Fruit fly (Drosophila melanogaster) whole organism, embryonic: ENCODE results near the gene AsnRS.
A peak's percentile ranks its signal among the peaks of the same experiment; 100 is the strongest.

ENCODE experiments used
- Antp ChIP-seq: fragments of 200-800 bp; sonication (Bioruptor generic); optimal IDR thresholded peaks from 3 replicates; lab custom pipeline; 2016; ENCODE audit warnings: missing biosample characterization, missing genetic modification characterization
- B-H2 ChIP-seq: fragments of 200-800 bp; sonication (Bioruptor generic); optimal IDR thresholded peaks from 2 replicates; lab custom pipeline; 2018; ENCODE audit warnings: missing biosample characterization, mild to moderate bottlenecking, missing genetic modification characterization
- Blimp-1 ChIP-seq: fragments of 200-800 bp; sonication (Bioruptor generic); optimal IDR thresholded peaks from 3 replicates; lab custom pipeline; 2018; ENCODE audit warnings: missing biosample characterization, missing genetic modification characterization, mild to moderate bottlenecking, moderate library complexity, missing genetic modification reagents
- CG11093 ChIP-seq: fragments of 200-800 bp; sonication (Bioruptor generic); IDR thresholded peaks from 3 replicates; pipeline ENCODE4 v1.3.6; 2022; ENCODE audit warnings: missing biosample characterization, missing genetic modification characterization
- CG12236 ChIP-seq: fragments of 200-800 bp; sonication (Bioruptor generic); optimal IDR thresholded peaks from 2 replicates; lab custom pipeline; 2016; ENCODE audit warnings: missing biosample characterization, missing genetic modification characterization
- CG12391 ChIP-seq: fragments of 200-800 bp; sonication (Bioruptor generic); optimal IDR thresholded peaks from 3 replicates; lab custom pipeline; 2018; ENCODE audit warnings: missing biosample characterization, mild to moderate bottlenecking, missing genetic modification characterization, moderate library complexity
- CG12659 ChIP-seq: fragments of 200-800 bp; sonication (Bioruptor generic); optimal IDR thresholded peaks from 3 replicates; lab custom pipeline; 2017; ENCODE audit warnings: mild to moderate bottlenecking, missing biosample characterization, missing genetic modification reagents, missing genetic modification characterization
- CG15601 ChIP-seq: fragments of 200-800 bp; sonication (Bioruptor generic); optimal IDR thresholded peaks from 3 replicates; lab custom pipeline; 2019; ENCODE audit warnings: missing biosample characterization, mild to moderate bottlenecking, missing genetic modification characterization, moderate library complexity
- CG17361 ChIP-seq: fragments of 200-800 bp; sonication (Bioruptor generic); IDR thresholded peaks from 3 replicates; pipeline ENCODE4 v1.3.6; 2022; ENCODE audit warnings: missing biosample characterization, missing genetic modification characterization
- CG1792 ChIP-seq: fragments of 200-800 bp; sonication (Bioruptor generic); optimal IDR thresholded peaks from 2 replicates; lab custom pipeline; 2016; ENCODE audit warnings: missing biosample characterization, missing genetic modification characterization
- CG18262 ChIP-seq: fragments of 200-800 bp; optimal IDR thresholded peaks from 3 replicates; lab custom pipeline; 2019; ENCODE audit warnings: missing biosample characterization, mild to moderate bottlenecking, missing genetic modification characterization, moderate library complexity
- CG2202 ChIP-seq: fragments of 200-800 bp; sonication (Bioruptor generic); optimal IDR thresholded peaks from 2 replicates; lab custom pipeline; 2018; ENCODE audit warnings: missing biosample characterization, mild to moderate bottlenecking, missing genetic modification characterization
- CG2875 ChIP-seq: fragments of 200-800 bp; sonication (Bioruptor generic); optimal IDR thresholded peaks from 2 replicates; lab custom pipeline; 2017; ENCODE audit warnings: missing biosample characterization, mild to moderate bottlenecking, missing genetic modification characterization, missing genetic modification reagents
- CG31224 ChIP-seq: fragments of 200-800 bp; sonication (Bioruptor generic); IDR thresholded peaks from 2 replicates; pipeline ENCODE4 v1.3.6; 2022; ENCODE audit warnings: missing biosample characterization, missing genetic modification characterization
- CG33557 ChIP-seq: fragments of 200-800 bp; sonication (Bioruptor generic); optimal IDR thresholded peaks from 2 replicates; lab custom pipeline; 2019; ENCODE audit warnings: missing biosample characterization, mild to moderate bottlenecking, missing genetic modification characterization, moderate library complexity
- CG3407 ChIP-seq: fragments of 200-800 bp; sonication (Bioruptor generic); optimal IDR thresholded peaks from 2 replicates; lab custom pipeline; 2018; ENCODE audit warnings: missing biosample characterization, mild to moderate bottlenecking, missing genetic modification characterization
- CG5953 ChIP-seq: fragments of 200-800 bp; sonication (Bioruptor generic); IDR thresholded peaks from 2 replicates; pipeline ENCODE4 v1.3.6; 2022; ENCODE audit warnings: missing biosample characterization, missing genetic modification characterization
- CG7271 ChIP-seq: fragments of 200-800 bp; sonication (Bioruptor generic); optimal IDR thresholded peaks from 2 replicates; lab custom pipeline; 2018; ENCODE audit warnings: missing biosample characterization, mild to moderate bottlenecking, missing genetic modification characterization, moderate library complexity
- CkIIα-i1 ChIP-seq: fragments of 200-800 bp; sonication (Bioruptor generic); IDR thresholded peaks from 2 replicates; pipeline ENCODE4 v1.3.6; 2022; ENCODE audit warnings: missing biosample characterization, missing genetic modification characterization
- D19A ChIP-seq: fragments of 200-800 bp; optimal IDR thresholded peaks from 3 replicates; lab custom pipeline; 2019; ENCODE audit warnings: missing biosample characterization, mild to moderate bottlenecking, missing genetic modification characterization, moderate library complexity
- Dek ChIP-seq: fragments of 200-800 bp; sonication (Bioruptor generic); optimal IDR thresholded peaks from 3 replicates; lab custom pipeline; 2019; ENCODE audit warnings: missing biosample characterization, mild to moderate bottlenecking, missing genetic modification characterization, moderate library complexity
- Fer3 ChIP-seq: fragments of 200-800 bp; sonication (Bioruptor generic); optimal IDR thresholded peaks from 2 replicates; lab custom pipeline; 2018; ENCODE audit warnings: missing biosample characterization, mild to moderate bottlenecking, missing genetic modification characterization, moderate library complexity
- Mrtf ChIP-seq: fragments of 200-800 bp; sonication (Bioruptor generic); IDR thresholded peaks from 3 replicates; pipeline ENCODE4 v1.3.6; 2022; ENCODE audit warnings: missing biosample characterization, missing genetic modification characterization
- Rfx ChIP-seq: fragments of 200-800 bp; sonication (Bioruptor generic); IDR thresholded peaks from 2 replicates; pipeline ENCODE4 v1.3.6; 2022; ENCODE audit warnings: missing biosample characterization, missing genetic modification characterization
- Scr ChIP-seq: fragments of 200-800 bp; sonication (Bioruptor generic); IDR thresholded peaks from 2 replicates; pipeline ENCODE4 v1.3.6; 2022; ENCODE audit warnings: missing biosample characterization, missing genetic modification characterization; ENCODE audit not compliant: partially characterized antibody
- abd-A ChIP-seq: fragments of 200-800 bp; sonication (Bioruptor generic); optimal IDR thresholded peaks from 3 replicates; lab custom pipeline; 2019; ENCODE audit warnings: missing biosample characterization, mild to moderate bottlenecking, missing genetic modification characterization, moderate library complexity
- chinmo ChIP-seq: fragments of 200-800 bp; sonication (Bioruptor generic); IDR thresholded peaks from 4 replicates; pipeline ENCODE4 v1.3.6; 2022; ENCODE audit warnings: missing biosample characterization, missing genetic modification characterization; ENCODE audit not compliant: partially characterized antibody
- crol ChIP-seq: fragments of 200-800 bp; sonication (Bioruptor generic); IDR thresholded peaks from 2 replicates; pipeline ENCODE4 v1.3.6; 2022; ENCODE audit warnings: missing biosample characterization, missing genetic modification characterization
- da ChIP-seq: fragments of 200-800 bp; sonication (Bioruptor generic); optimal IDR thresholded peaks from 2 replicates; lab custom pipeline; 2016; ENCODE audit warnings: missing biosample characterization, missing genetic modification characterization
- dpn ChIP-seq, 2 experiments: fragments of 200-800 bp; sonication (Bioruptor generic); optimal IDR thresholded peaks; 3 replicates each; lab custom pipeline; 2016; ENCODE audit warnings: missing biosample characterization in 2 of 2, missing genetic modification characterization in 2 of 2
- dysf ChIP-seq: fragments of 200-800 bp; sonication (Bioruptor generic); IDR thresholded peaks from 3 replicates; pipeline ENCODE4 v1.3.6; 2022; ENCODE audit warnings: missing biosample characterization, missing genetic modification characterization
- fd3F ChIP-seq: fragments of 200-800 bp; sonication (Bioruptor generic); optimal IDR thresholded peaks from 2 replicates; lab custom pipeline; 2018; ENCODE audit warnings: missing biosample characterization, mild to moderate bottlenecking, missing genetic modification characterization, moderate library complexity
- fd64A ChIP-seq: fragments of 200-800 bp; sonication (Bioruptor generic); optimal IDR thresholded peaks from 3 replicates; lab custom pipeline; 2018; ENCODE audit warnings: missing biosample characterization, mild to moderate bottlenecking, missing genetic modification characterization
- fd96Cb ChIP-seq: fragments of 200-800 bp; sonication (Bioruptor generic); optimal IDR thresholded peaks from 2 replicates; lab custom pipeline; 2018; ENCODE audit warnings: missing biosample characterization, mild to moderate bottlenecking, missing genetic modification characterization, moderate library complexity
- grau ChIP-seq: fragments of 200-800 bp; optimal IDR thresholded peaks from 3 replicates; lab custom pipeline; 2019; ENCODE audit warnings: missing biosample characterization, mild to moderate bottlenecking, missing genetic modification characterization, moderate library complexity
- gsb ChIP-seq: fragments of 200-800 bp; sonication (Bioruptor generic); IDR thresholded peaks from 2 replicates; pipeline ENCODE4 v1.3.6; 2022; ENCODE audit warnings: missing biosample characterization, missing genetic modification characterization
- gsb-n ChIP-seq: fragments of 200-800 bp; sonication (Bioruptor generic); optimal IDR thresholded peaks from 3 replicates; lab custom pipeline; 2018; ENCODE audit warnings: missing biosample characterization, mild to moderate bottlenecking, missing genetic modification characterization
- odd ChIP-seq: fragments of 200-800 bp; sonication (Bioruptor generic); optimal IDR thresholded peaks from 2 replicates; lab custom pipeline; 2017; ENCODE audit warnings: missing biosample characterization, mild to moderate bottlenecking, missing genetic modification characterization
- otp ChIP-seq: fragments of 200-800 bp; sonication (Bioruptor generic); IDR thresholded peaks from 3 replicates; pipeline ENCODE4, ENCODE4 v1.3.6; 2022; ENCODE audit warnings: missing biosample characterization, missing genetic modification characterization
- p53 ChIP-seq: fragments of 200-800 bp; sonication (Bioruptor generic); optimal IDR thresholded peaks from 2 replicates; lab custom pipeline; 2016; ENCODE audit warnings: missing biosample characterization, missing genetic modification characterization
- pfk ChIP-seq: fragments of 200-800 bp; sonication (Bioruptor generic); optimal IDR thresholded peaks from 2 replicates; lab custom pipeline; 2018; ENCODE audit warnings: missing biosample characterization, mild to moderate bottlenecking, missing genetic modification characterization, moderate library complexity
- phol ChIP-seq: fragments of 200-800 bp; sonication (Bioruptor generic); optimal IDR thresholded peaks from 3 replicates; lab custom pipeline; 2018; ENCODE audit warnings: missing biosample characterization, mild to moderate bottlenecking, missing genetic modification characterization, moderate library complexity
- prd ChIP-seq, 3 experiments: fragments of >200 bp in 2 of 3; fragments of 200-800 bp in 1 of 3; sonication (Bioruptor generic) in 1 of 3; optimal IDR thresholded peaks in 2 of 3; IDR thresholded peaks in 1 of 3; 2 replicates in 2 of 3; 3 replicates in 1 of 3; pipeline versions ENCODE4 v1.3.6 to Lab custom; 2017 to 2022; ENCODE audit warnings: missing biosample characterization in 1 of 3, missing genetic modification characterization in 1 of 3
- pros ChIP-seq: fragments of 200-800 bp; sonication (Bioruptor generic); optimal IDR thresholded peaks from 3 replicates; lab custom pipeline; 2019; ENCODE audit warnings: missing biosample characterization, mild to moderate bottlenecking, missing genetic modification characterization, moderate library complexity
- psq ChIP-seq: fragments of 200-800 bp; sonication (Bioruptor generic); optimal IDR thresholded peaks from 2 replicates; lab custom pipeline; 2017; ENCODE audit warnings: missing biosample characterization, missing genetic modification characterization
- pum ChIP-seq: fragments of 200-800 bp; sonication (Bioruptor generic); optimal IDR thresholded peaks from 2 replicates; lab custom pipeline; 2016; ENCODE audit warnings: missing biosample characterization, missing genetic modification characterization
- sd ChIP-seq: fragments of 200-800 bp; sonication (Bioruptor generic); optimal IDR thresholded peaks from 3 replicates; lab custom pipeline; 2018; ENCODE audit warnings: missing biosample characterization, mild to moderate bottlenecking, missing genetic modification characterization, moderate library complexity
- twi ChIP-seq: fragments of 200-800 bp; optimal IDR thresholded peaks from 2 replicates; lab custom pipeline; 2019; ENCODE audit warnings: missing biosample characterization, mild to moderate bottlenecking, missing genetic modification characterization, moderate library complexity
- z ChIP-seq: fragments of 200-800 bp; sonication (Bioruptor generic); IDR thresholded peaks from 3 replicates; pipeline ENCODE4 v1.3.6; 2022; ENCODE audit warnings: missing biosample characterization, missing genetic modification characterization

The AsnRS gene

dm6 chr2L:19140257-19140983 lies 8.7 kb upstream of the AsnRS start (continued):
- TF ChIP-seq CG17361 (GFP tag; lab: Robert Waterston, UW) (0 out of 3 replicates have a peak, but pooled peaks have one; percentile 16), prd (optimal IDR thresholded peaks at IDR 0.05; lab: Kevin White, UChicago) (no peak), prd (GFP tag; IDR thresholded peaks at IDR 0.05; lab: Robert Waterston, UW) (peak; percentile 24; the same call in 1 of the 3 replicates), CG11093 (no peak), grau (tag; lab: Kevin White, UChicago) (peak; percentile 48), CG7271 (tag; lab: Kevin White, UChicago) (peak; percentile 20), CG33557 (GFP tag; lab: Kevin White, UChicago) (peak; percentile 11), odd (GFP tag; lab: Kevin White, UChicago) (peak; percentile 21), CG18262 (peak; percentile 33), z (GFP tag; lab: Robert Waterston, UW) (0 out of 3 replicates have a peak, but pooled peaks have one; percentile 10), dysf (GFP tag; lab: Robert Waterston, UW) (peak; percentile 31; the same call in 1 of the 3 replicates), CG5953 (0 out of 2 replicates have a peak, but pooled peaks have one; percentile 28), fd64A (GFP tag; lab: Kevin White, UChicago) (peak; percentile 10), CG2875 (GFP tag; lab: Kevin White, UChicago) (peak; percentile 12), CG15601 (tag; lab: Kevin White, UChicago) (peak; percentile 34), B-H2 (peak; percentile 1), fd3F (peak; percentile 7), Antp (GFP tag; lab: Kevin White, UChicago) (peak; percentile 37), fd96Cb (tag; lab: Kevin White, UChicago) (peak; percentile 14), sd (tag; lab: Kevin White, UChicago) (peak; percentile 22), CG31224 (no peak), D19A (tag; lab: Kevin White, UChicago) (no peak), Rfx (GFP tag; lab: Robert Waterston, UW) (0 out of 2 replicates have a peak, but pooled peaks have one; percentile 12), crol (GFP tag; lab: Robert Waterston, UW) (peak; percentile 45), CG2202 (tag; lab: Kevin White, UChicago) (peak; percentile 5), CG12236 (no peak), chinmo (0 out of 4 replicates have a peak, but pooled peaks have one; percentile 57), twi (tag; lab: Kevin White, UChicago) (peak; percentile 11), Blimp-1 (GFP tag; lab: Kevin White, UChicago) (peak; percentile 29), Dek (tag; lab: Kevin White, UChicago) (no peak), CG12659 (peak; percentile 44), otp (GFP tag; lab: Robert Waterston, UW) (0 out of 3 replicates have a peak, but pooled peaks have one; percentile 32)

dm6 chr2L:19139751-19140150 lies 8.0 kb upstream of the AsnRS start:
- peak; percentile 50 for TF ChIP-seq abd-A (tag; lab: Kevin White, UChicago)
- TF ChIP-seq gsb-n (tag; lab: Kevin White, UChicago), result peak; percentile 13
- TF ChIP-seq psq (GFP tag; lab: Kevin White, UChicago), result no peak
- no peak for TF ChIP-seq Mrtf
- TF ChIP-seq CG1792 (GFP tag; lab: Kevin White, UChicago), result no peak
- TF ChIP-seq gsb (GFP tag; lab: Robert Waterston, UW), result no peak
- TF ChIP-seq pum (GFP tag; lab: Kevin White, UChicago), result no peak
- TF ChIP-seq Scr, result no peak
- no peak for TF ChIP-seq CG12391 (tag; lab: Kevin White, UChicago)
- no peak for TF ChIP-seq CG3407 (GFP tag; lab: Kevin White, UChicago)
- TF ChIP-seq dpn (GFP tag; optimal IDR thresholded peaks at IDR 0.05; lab: Kevin White, UChicago), result no peak
- no peak for TF ChIP-seq phol (tag; lab: Kevin White, UChicago)
- peak; percentile 96 for TF ChIP-seq pros (GFP tag; lab: Kevin White, UChicago)
- no peak for TF ChIP-seq Fer3 (tag; lab: Kevin White, UChicago)
- TF ChIP-seq da, result no peak
- TF ChIP-seq CG18262, result no peak
- TF ChIP-seq pfk (GFP tag; lab: Kevin White, UChicago), result peak; percentile 12
- TF ChIP-seq p53 (GFP tag; lab: Kevin White, UChicago), result no peak
- TF ChIP-seq CkIIα-i1, result no peak
